Worm (Caenorhabditis elegans) whole organism, dauer: Measurements from ENCODE around the gene ril-1.

Experiments
- unc-62 ChIP-seq: sonication (generic microtip); optimal IDR thresholded peaks from 2 replicates; lab custom pipeline; 2017; ENCODE audit warnings: missing biosample characterization, missing genetic modification reagents, missing genetic modification characterization

ril-1 gene

ce11 chrV:14499074-14499864, 24.7 kb downstream of the ril-1 start:
- TF ChIP-seq unc-62 (GFP tag; lab: Kevin White, UChicago): no peak

- TF ChIP-seq unc-62 (GFP tag; lab: Kevin White, UChicago): no peak
Observed at ce11 chrV:14498204-14498603, 25.7 kb downstream of the ril-1 start.

ce11 chrV:14496446-14496845, 27.5 kb downstream of the ril-1 start:
- no peak for TF ChIP-seq unc-62 (GFP tag; lab: Kevin White, UChicago)

ce11 chrV:14495493-14495892, 28.4 kb downstream of the ril-1 start:
- TF ChIP-seq unc-62 (GFP tag; lab: Kevin White, UChicago): no peak

- TF ChIP-seq unc-62 (GFP tag; lab: Kevin White, UChicago): no peak
Observed at ce11 chrV:14493665-14494064, 30.3 kb downstream of the ril-1 start.

ce11 chrV:14491097-14491496, 32.8 kb downstream of the ril-1 start:
- no peak for TF ChIP-seq unc-62 (GFP tag; lab: Kevin White, UChicago)

ce11 chrV:14484582-14484981, 39.3 kb downstream of the ril-1 start, which contains the start of gene R02D5.4:
TSS of gene R02D5.4 (minus strand) at chrV:14484682.
- no peak for TF ChIP-seq unc-62 (GFP tag; lab: Kevin White, UChicago)

ce11 chrV:14482728-14483210, 41.2 kb downstream of the ril-1 start, which contains the start of gene R02D5.3:
TSS of gene R02D5.3 (plus strand) at chrV:14483160.
- TF ChIP-seq unc-62 (GFP tag; lab: Kevin White, UChicago): no peak

ce11 chrV:14481987-14482386, 41.9 kb downstream of the ril-1 start, which contains the start of gene R02D5.10:
TSS of gene R02D5.10 (plus strand) at chrV:14482287.
- TF ChIP-seq unc-62 (GFP tag; lab: Kevin White, UChicago): no peak

ce11 chrV:14481401-14481800, 42.5 kb downstream of the ril-1 start, which contains the start of gene R02D5.7:
TSS of gene R02D5.7 (minus strand) at chrV:14481501.
- no peak for TF ChIP-seq unc-62 (GFP tag; lab: Kevin White, UChicago)

ce11 chrV:14480533-14480932, 43.4 kb downstream of the ril-1 start:
- TF ChIP-seq unc-62 (GFP tag; lab: Kevin White, UChicago): no peak

- no peak for TF ChIP-seq unc-62 (GFP tag; lab: Kevin White, UChicago)
Observed at ce11 chrV:14478979-14479378, 45.0 kb downstream of the ril-1 start, which contains the start of gene clec-55. TSS of gene clec-55 (plus strand) at chrV:14479279.

ce11 chrV:14476680-14477079, 47.2 kb downstream of the ril-1 start, which contains the start of gene clec-54:
TSS of gene clec-54 (plus strand) at chrV:14476903.
- TF ChIP-seq unc-62 (GFP tag; lab: Kevin White, UChicago): no peak

ce11 chrV:14474099-14474498, 49.8 kb downstream of the ril-1 start, which contains the start of gene clec-56:
TSS of gene clec-56 (plus strand) at chrV:14474399.
- no peak for TF ChIP-seq unc-62 (GFP tag; lab: Kevin White, UChicago)
